Fruit fly (Drosophila melanogaster) whole organism, embryonic: Measurements from ENCODE around the gene Agpat1.

Experiments used
- ATbp ChIP-seq: fragments of 200-800 bp; sonication (Bioruptor generic); optimal IDR thresholded peaks from 2 replicates; lab custom pipeline; 2017; ENCODE audit warnings: missing biosample characterization, mild to moderate bottlenecking, missing genetic modification characterization, missing genetic modification reagents
- Asciz ChIP-seq: fragments of 200-800 bp; sonication (Bioruptor generic); optimal IDR thresholded peaks from 2 replicates; lab custom pipeline; 2017; ENCODE audit warnings: missing biosample characterization, mild to moderate bottlenecking, missing genetic modification characterization, missing genetic modification reagents
- Blimp-1 ChIP-seq: fragments of 200-800 bp; sonication (Bioruptor generic); optimal IDR thresholded peaks from 3 replicates; lab custom pipeline; 2018; ENCODE audit warnings: missing biosample characterization, missing genetic modification characterization, mild to moderate bottlenecking, moderate library complexity, missing genetic modification reagents
- Bteb2 ChIP-seq: fragments of 200-800 bp; sonication (Bioruptor generic); optimal IDR thresholded peaks from 2 replicates; lab custom pipeline; 2016; ENCODE audit warnings: missing biosample characterization, missing genetic modification characterization
- CG10431 ChIP-seq: fragments of 200-800 bp; sonication (Bioruptor generic); optimal IDR thresholded peaks from 3 replicates; lab custom pipeline; 2018; ENCODE audit warnings: missing biosample characterization, mild to moderate bottlenecking, missing genetic modification characterization
- CG11456 ChIP-seq: fragments of 200-800 bp; sonication (Bioruptor generic); IDR thresholded peaks from 3 replicates; pipeline ENCODE4 v1.3.6; 2022; ENCODE audit warnings: missing biosample characterization, missing genetic modification characterization
- CG12071 ChIP-seq: fragments of 200-800 bp; sonication (Bioruptor generic); optimal IDR thresholded peaks from 3 replicates; lab custom pipeline; 2018; ENCODE audit warnings: missing biosample characterization, mild to moderate bottlenecking, missing genetic modification characterization
- CG12104 ChIP-seq: fragments of 200-800 bp; sonication (Bioruptor generic); optimal IDR thresholded peaks from 3 replicates; lab custom pipeline; 2016; ENCODE audit warnings: missing biosample characterization, missing genetic modification characterization
- CG1233 ChIP-seq: fragments of 200-800 bp; sonication (Bioruptor generic); optimal IDR thresholded peaks from 4 replicates; lab custom pipeline; 2018; ENCODE audit warnings: missing biosample characterization, mild to moderate bottlenecking, missing genetic modification characterization
- CG12659 ChIP-seq: fragments of 200-800 bp; sonication (Bioruptor generic); optimal IDR thresholded peaks from 3 replicates; lab custom pipeline; 2017; ENCODE audit warnings: mild to moderate bottlenecking, missing biosample characterization, missing genetic modification reagents, missing genetic modification characterization
- CG15011 ChIP-seq: fragments of 200-800 bp; sonication (Bioruptor generic); optimal IDR thresholded peaks from 3 replicates; lab custom pipeline; 2018; ENCODE audit warnings: missing biosample characterization, mild to moderate bottlenecking, missing genetic modification characterization
- CG15514 ChIP-seq: fragments of 200-800 bp; sonication (Bioruptor generic); optimal IDR thresholded peaks from 3 replicates; lab custom pipeline; 2017; ENCODE audit warnings: missing biosample characterization, missing genetic modification characterization, mild to moderate bottlenecking, moderate library complexity, missing genetic modification reagents
- CG15601 ChIP-seq: fragments of 200-800 bp; sonication (Bioruptor generic); optimal IDR thresholded peaks from 3 replicates; lab custom pipeline; 2019; ENCODE audit warnings: missing biosample characterization, mild to moderate bottlenecking, missing genetic modification characterization, moderate library complexity
- CG16815 ChIP-seq: fragments of 200-800 bp; sonication (Bioruptor generic); optimal IDR thresholded peaks from 3 replicates; lab custom pipeline; 2017; ENCODE audit warnings: missing biosample characterization, mild to moderate bottlenecking, missing genetic modification characterization
- CG17361 ChIP-seq: fragments of 200-800 bp; sonication (Bioruptor generic); IDR thresholded peaks from 3 replicates; pipeline ENCODE4 v1.3.6; 2022; ENCODE audit warnings: missing biosample characterization, missing genetic modification characterization
- CG2129 ChIP-seq: fragments of 200-800 bp; sonication (Bioruptor generic); IDR thresholded peaks from 2 replicates; pipeline ENCODE4 v1.3.6; 2022; ENCODE audit warnings: missing biosample characterization, missing genetic modification characterization; ENCODE audit not compliant: partially characterized antibody
- CG2199 ChIP-seq: fragments of 200-800 bp; sonication (Bioruptor generic); IDR thresholded peaks from 3 replicates; pipeline ENCODE4 v1.3.6; 2022; ENCODE audit warnings: missing biosample characterization, missing genetic modification characterization
- CG30020 ChIP-seq: fragments of 200-800 bp; optimal IDR thresholded peaks from 2 replicates; lab custom pipeline; 2019; ENCODE audit warnings: missing biosample characterization, mild to moderate bottlenecking, missing genetic modification characterization, moderate library complexity
- CG31365 ChIP-seq: fragments of 200-800 bp; sonication (Bioruptor generic); optimal IDR thresholded peaks from 2 replicates; lab custom pipeline; 2018; ENCODE audit warnings: missing biosample characterization, mild to moderate bottlenecking, missing genetic modification characterization
- CG5180 ChIP-seq: fragments of 200-800 bp; sonication (Bioruptor generic); optimal IDR thresholded peaks from 3 replicates; lab custom pipeline; 2017; ENCODE audit warnings: missing biosample characterization, missing genetic modification characterization, mild to moderate bottlenecking, moderate library complexity, missing genetic modification reagents
- CG6254 ChIP-seq: fragments of 200-800 bp; sonication (Bioruptor generic); optimal IDR thresholded peaks from 3 replicates; lab custom pipeline; 2017; ENCODE audit warnings: mild to moderate bottlenecking, missing biosample characterization, missing genetic modification reagents, missing genetic modification characterization
- CG6791 ChIP-seq: fragments of 200-800 bp; sonication (Bioruptor generic); IDR thresholded peaks from 3 replicates; pipeline ENCODE4 v1.3.6; 2022; ENCODE audit warnings: missing biosample characterization, missing genetic modification characterization; ENCODE audit not compliant: partially characterized antibody
- CG7357 ChIP-seq: fragments of 200-800 bp; sonication (Bioruptor generic); IDR thresholded peaks from 3 replicates; pipeline ENCODE4 v1.3.6; 2022; ENCODE audit warnings: missing biosample characterization, missing genetic modification characterization
- CG7745 ChIP-seq: fragments of 200-800 bp; sonication (Bioruptor generic); optimal IDR thresholded peaks from 2 replicates; lab custom pipeline; 2018; ENCODE audit warnings: missing biosample characterization, mild to moderate bottlenecking, missing genetic modification characterization, moderate library complexity
- CkIIα-i1 ChIP-seq: fragments of 200-800 bp; sonication (Bioruptor generic); IDR thresholded peaks from 2 replicates; pipeline ENCODE4 v1.3.6; 2022; ENCODE audit warnings: missing biosample characterization, missing genetic modification characterization
- Dip3 ChIP-seq: fragments of 200-800 bp; sonication (Bioruptor generic); optimal IDR thresholded peaks from 3 replicates; lab custom pipeline; 2016; ENCODE audit warnings: missing biosample characterization, missing genetic modification characterization
- E2f2 ChIP-seq: fragments of 200-800 bp; sonication (Bioruptor generic); IDR thresholded peaks from 2 replicates; pipeline ENCODE4 v1.3.6; 2022; ENCODE audit warnings: missing biosample characterization, missing genetic modification characterization
- HLH3B ChIP-seq: fragments of 200-800 bp; sonication (Bioruptor generic); IDR thresholded peaks from 2 replicates; pipeline ENCODE4 v1.3.6; 2022; ENCODE audit warnings: missing biosample characterization, missing genetic modification characterization
- HLH4C ChIP-seq: fragments of 200-800 bp; sonication (Bioruptor generic); IDR thresholded peaks from 3 replicates; pipeline ENCODE4 v1.3.6; 2022; ENCODE audit warnings: missing biosample characterization, missing genetic modification characterization; ENCODE audit not compliant: partially characterized antibody
- Hmx ChIP-seq: fragments of 200-800 bp; sonication (Bioruptor generic); optimal IDR thresholded peaks from 2 replicates; lab custom pipeline; 2016; ENCODE audit warnings: missing biosample characterization, missing genetic modification characterization
- Hr3 ChIP-seq: fragments of 200-800 bp; sonication (Bioruptor generic); optimal IDR thresholded peaks from 3 replicates; lab custom pipeline; 2016; ENCODE audit warnings: missing biosample characterization, missing genetic modification characterization
- Nf-YB ChIP-seq: fragments of 200-800 bp; sonication (Bioruptor generic); optimal IDR thresholded peaks from 3 replicates; lab custom pipeline; 2019; ENCODE audit warnings: missing biosample characterization, mild to moderate bottlenecking, missing genetic modification characterization, moderate library complexity
- Opbp ChIP-seq: fragments of 200-800 bp; sonication (Bioruptor generic); IDR thresholded peaks from 3 replicates; pipeline ENCODE4 v1.3.6; 2022; ENCODE audit warnings: missing biosample characterization, missing genetic modification characterization; ENCODE audit not compliant: partially characterized antibody
- Rfx ChIP-seq: fragments of 200-800 bp; sonication (Bioruptor generic); IDR thresholded peaks from 2 replicates; pipeline ENCODE4 v1.3.6; 2022; ENCODE audit warnings: missing biosample characterization, missing genetic modification characterization
- Sry-β ChIP-seq: fragments of 200-800 bp; sonication (Bioruptor generic); optimal IDR thresholded peaks from 2 replicates; lab custom pipeline; 2018; ENCODE audit warnings: missing biosample characterization, mild to moderate bottlenecking, missing genetic modification characterization, moderate library complexity
- Tbp ChIP-seq: fragments of >200 bp; optimal IDR thresholded peaks from 2 replicates; lab custom pipeline; 2018; ENCODE audit warnings: missing biosample characterization, missing genetic modification characterization
- cg ChIP-seq: fragments of 200-800 bp; sonication (Bioruptor generic); optimal IDR thresholded peaks from 3 replicates; lab custom pipeline; 2019; ENCODE audit warnings: missing biosample characterization, mild to moderate bottlenecking, missing genetic modification characterization, moderate library complexity
- crc ChIP-seq: fragments of 200-800 bp; sonication (Bioruptor generic); optimal IDR thresholded peaks from 2 replicates; lab custom pipeline; 2016; ENCODE audit warnings: missing biosample characterization, missing genetic modification characterization
- ewg ChIP-seq: fragments of 200-800 bp; sonication (Bioruptor generic); optimal IDR thresholded peaks from 3 replicates; lab custom pipeline; 2017; ENCODE audit warnings: mild to moderate bottlenecking, missing biosample characterization, missing genetic modification reagents, missing genetic modification characterization
- jumu ChIP-seq: fragments of 200-800 bp; sonication (Bioruptor generic); optimal IDR thresholded peaks from 3 replicates; lab custom pipeline; 2016; ENCODE audit warnings: missing biosample characterization, missing genetic modification characterization
- kah ChIP-seq: fragments of 200-800 bp; sonication (Bioruptor generic); optimal IDR thresholded peaks from 2 replicates; lab custom pipeline; 2018; ENCODE audit warnings: missing biosample characterization, mild to moderate bottlenecking, missing genetic modification characterization
- odd ChIP-seq: fragments of 200-800 bp; sonication (Bioruptor generic); optimal IDR thresholded peaks from 2 replicates; lab custom pipeline; 2017; ENCODE audit warnings: missing biosample characterization, mild to moderate bottlenecking, missing genetic modification characterization
- pros ChIP-seq: fragments of 200-800 bp; sonication (Bioruptor generic); optimal IDR thresholded peaks from 3 replicates; lab custom pipeline; 2019; ENCODE audit warnings: missing biosample characterization, mild to moderate bottlenecking, missing genetic modification characterization, moderate library complexity
- psq ChIP-seq: fragments of 200-800 bp; sonication (Bioruptor generic); optimal IDR thresholded peaks from 2 replicates; lab custom pipeline; 2017; ENCODE audit warnings: missing biosample characterization, missing genetic modification characterization
- rib ChIP-seq: fragments of 200-800 bp; sonication (Bioruptor generic); IDR thresholded peaks from 2 replicates; pipeline ENCODE4 v1.3.6; 2022; ENCODE audit warnings: missing biosample characterization, missing genetic modification characterization
- run ChIP-seq: fragments of 200-800 bp; sonication (Bioruptor generic); optimal IDR thresholded peaks from 3 replicates; lab custom pipeline; 2018; ENCODE audit warnings: missing biosample characterization, mild to moderate bottlenecking, missing genetic modification characterization
- salm ChIP-seq: fragments of 200-800 bp; sonication (Bioruptor generic); optimal IDR thresholded peaks from 2 replicates; lab custom pipeline; 2018; ENCODE audit warnings: missing biosample characterization, mild to moderate bottlenecking, missing genetic modification characterization
- sc ChIP-seq, 3 experiments: fragments of >200 bp in 2 of 3; fragments of 200-800 bp in 1 of 3; sonication (Bioruptor generic) in 1 of 3; optimal IDR thresholded peaks; 2 replicates in 2 of 3; 3 replicates in 1 of 3; lab custom pipeline; 2017; ENCODE audit warnings: mild to moderate bottlenecking in 1 of 3, missing biosample characterization in 1 of 3, missing genetic modification characterization in 1 of 3, missing genetic modification reagents in 1 of 3
- trh ChIP-seq: fragments of 200-800 bp; sonication (Bioruptor generic); optimal IDR thresholded peaks from 2 replicates; lab custom pipeline; 2016; ENCODE audit warnings: missing biosample characterization, missing genetic modification characterization
- wor ChIP-seq: fragments of 200-800 bp; sonication (Bioruptor generic); IDR thresholded peaks from 2 replicates; pipeline ENCODE4 v1.3.6; 2022; ENCODE audit warnings: missing biosample characterization, missing genetic modification characterization
- yki ChIP-seq: fragments of >200 bp; optimal IDR thresholded peaks from 3 replicates; lab custom pipeline; 2018

Agpat1 gene

DNA sequence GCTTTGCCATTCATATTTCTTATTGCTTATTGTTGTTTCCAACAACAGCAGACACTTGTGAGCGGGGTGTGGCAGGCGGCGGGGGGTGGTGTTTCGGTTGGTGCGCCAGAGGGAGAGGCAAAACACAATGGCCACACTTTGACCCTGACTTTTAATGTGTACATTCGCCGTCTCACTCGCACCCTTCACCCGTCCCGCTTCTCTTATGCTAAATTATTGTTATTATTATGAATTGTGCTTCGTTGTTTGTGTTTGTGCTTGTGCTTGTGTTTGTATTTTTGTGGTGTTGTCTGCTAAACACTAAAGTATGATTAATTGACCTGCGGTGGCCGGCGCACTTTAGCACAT lies 8.7 kb upstream of the Agpat1 start (continued):
- no peak for TF ChIP-seq jumu (GFP tag; lab: Kevin White, UChicago)
- TF ChIP-seq HLH4C (GFP tag; lab: Robert Waterston, UW), result no peak
- peak; percentile 11 for TF ChIP-seq run (tag; lab: Kevin White, UChicago)
- TF ChIP-seq CG12659 (GFP tag; lab: Kevin White, UChicago), result no peak
- no peak for TF ChIP-seq Rfx (GFP tag; lab: Robert Waterston, UW)
- TF ChIP-seq Opbp (GFP tag; lab: Robert Waterston, UW), result no peak
- TF ChIP-seq CG6254, result no peak
- TF ChIP-seq ATbp (GFP tag; lab: Kevin White, UChicago), result no peak
- no peak for TF ChIP-seq yki (lab: Kevin White, UChicago)
- TF ChIP-seq ewg (GFP tag; lab: Kevin White, UChicago), result no peak
- no peak for TF ChIP-seq Tbp (GFP tag; lab: Kevin White, UChicago)
- no peak for TF ChIP-seq CG30020 (tag; lab: Kevin White, UChicago)
- no peak for TF ChIP-seq HLH3B
- no peak for TF ChIP-seq CG2129 (GFP tag; lab: Robert Waterston, UW)
- peak; percentile 46 for TF ChIP-seq psq (GFP tag; lab: Kevin White, UChicago)
- TF ChIP-seq Bteb2, result no peak
- no peak for TF ChIP-seq CG31365 (tag; lab: Kevin White, UChicago)
- no peak for TF ChIP-seq CG16815 (GFP tag; lab: Kevin White, UChicago)
- TF ChIP-seq CG17361 (GFP tag; lab: Robert Waterston, UW), result peak; percentile 24; the same call in 1 of the 3 replicates
- no peak for TF ChIP-seq CG10431 (GFP tag; lab: Kevin White, UChicago)
- TF ChIP-seq CG2199 (GFP tag; lab: Robert Waterston, UW), result peak; percentile 88; the same call in 2 of the 3 replicates
- no peak for TF ChIP-seq CkIIα-i1
- TF ChIP-seq CG5180 (GFP tag; lab: Kevin White, UChicago), result peak; percentile 18
- no peak for TF ChIP-seq Blimp-1 (GFP tag; lab: Kevin White, UChicago)
- no peak for TF ChIP-seq CG1233 (GFP tag; lab: Kevin White, UChicago)
- no peak for TF ChIP-seq odd (GFP tag; lab: Kevin White, UChicago)
- TF ChIP-seq Hmx (GFP tag; lab: Kevin White, UChicago), result no peak
- TF ChIP-seq CG7745 (tag; lab: Kevin White, UChicago), result no peak
- no peak for TF ChIP-seq CG15601 (tag; lab: Kevin White, UChicago)
- TF ChIP-seq sc (optimal IDR thresholded peaks at IDR 0.05; lab: Kevin White, UChicago), result no peak
- TF ChIP-seq sc (GFP tag; optimal IDR thresholded peaks at IDR 0.05; lab: Kevin White, UChicago), result no peak
- no peak for TF ChIP-seq kah (GFP tag; lab: Kevin White, UChicago)
- no peak for TF ChIP-seq CG7357 (GFP tag; lab: Robert Waterston, UW)
- no peak for TF ChIP-seq Dip3 (GFP tag; lab: Kevin White, UChicago)
- peak; percentile 73 for TF ChIP-seq cg (GFP tag; lab: Kevin White, UChicago)
- TF ChIP-seq CG11456, result no peak
- TF ChIP-seq Sry-β (GFP tag; lab: Kevin White, UChicago), result no peak
- TF ChIP-seq E2f2, result no peak
- no peak for TF ChIP-seq CG15011
- TF ChIP-seq Nf-YB (GFP tag; lab: Kevin White, UChicago), result no peak
- peak; percentile 93 for TF ChIP-seq rib (GFP tag; lab: Robert Waterston, UW)
- peak; percentile 58 for TF ChIP-seq pros (GFP tag; lab: Kevin White, UChicago)
- no peak for TF ChIP-seq Hr3 (GFP tag; lab: Kevin White, UChicago)
- no peak for TF ChIP-seq Asciz
- TF ChIP-seq wor (GFP tag; lab: Robert Waterston, UW), result no peak
- TF ChIP-seq CG6791 (GFP tag; lab: Robert Waterston, UW), result no peak
- no peak for TF ChIP-seq crc
- peak; percentile 15 for TF ChIP-seq CG12071 (GFP tag; lab: Kevin White, UChicago)
- no peak for TF ChIP-seq CG12104 (GFP tag; lab: Kevin White, UChicago)
- TF ChIP-seq trh (GFP tag; lab: Kevin White, UChicago), result no peak
- TF ChIP-seq salm (tag; lab: Kevin White, UChicago), result no peak
- TF ChIP-seq CG15514 (GFP tag; lab: Kevin White, UChicago), result no peak
